Fruit fly (Drosophila melanogaster): ENCODE measurements around the gene kat-60L1.

DNA sequence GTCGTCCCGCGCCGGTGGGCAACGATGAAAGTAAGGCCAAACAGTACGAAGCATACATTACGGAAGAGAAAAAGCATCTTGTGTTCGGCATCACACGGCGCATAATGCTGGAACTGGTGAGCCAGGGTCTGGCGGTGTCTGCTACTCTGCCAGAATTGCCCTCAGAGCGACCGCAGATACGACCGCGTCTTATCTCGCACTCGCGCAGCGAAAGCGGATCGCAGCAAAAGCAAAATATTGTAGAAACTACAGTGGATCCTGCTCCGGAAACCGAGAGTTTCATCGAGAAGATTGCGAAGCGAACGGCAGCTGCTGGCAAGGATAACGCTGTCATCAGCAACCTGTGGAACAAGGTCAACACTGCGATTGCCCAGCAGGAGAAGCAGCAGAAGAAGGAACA is 16.1 kb downstream of the kat-60L1 start:
- TF ChIP-seq HLH106 (tag; optimal IDR thresholded peaks at IDR 0.05): no peak
- TF ChIP-seq Myc (optimal IDR thresholded peaks at IDR 0.05): no peak
- no peak for TF ChIP-seq OdsH (GFP tag; optimal IDR thresholded peaks at IDR 0.05)
- TF ChIP-seq woc (GFP tag; optimal IDR thresholded peaks at IDR 0.05): no peak
- no peak for TF ChIP-seq sv (GFP tag; optimal IDR thresholded peaks at IDR 0.05)
